Worm (Caenorhabditis elegans): ENCODE data around the gene F31F4.1.

The F31F4.1 gene

DNA sequence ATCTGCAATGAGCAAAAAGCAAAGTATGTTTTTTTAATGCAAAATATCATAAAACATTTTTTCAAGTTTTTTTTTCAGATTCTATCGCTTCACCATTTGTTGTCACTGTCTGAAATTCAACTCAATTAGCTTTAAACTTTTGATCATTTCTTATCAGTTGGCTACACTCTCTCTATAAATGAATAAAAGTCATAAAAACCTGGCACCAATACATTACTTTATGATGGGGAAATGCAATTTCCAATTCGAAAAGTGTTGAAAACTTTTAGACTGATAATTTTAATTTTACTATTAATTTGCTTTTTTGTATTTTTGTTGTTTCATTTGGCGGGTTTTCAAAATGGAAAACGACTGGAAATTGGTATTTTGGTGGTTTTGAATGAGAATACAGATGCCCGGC, at the start of gene F31F4.1:
Gene F31F4.1, plus strand, starts transcription at position 203 of the 400 bp plus-strand sequence.
- TF ChIP-seq unc-62 (GFP tag; optimal IDR thresholded peaks at IDR 0.05): no peak
- no peak for TF ChIP-seq flh-1 (GFP tag; optimal IDR thresholded peaks at IDR 0.05)
- TF ChIP-seq tbx-8 (GFP tag; optimal IDR thresholded peaks at IDR 0.05): no peak
- TF ChIP-seq snpc-4 (tag; optimal IDR thresholded peaks at IDR 0.05): no peak
- TF ChIP-seq ham-2 (GFP tag; optimal IDR thresholded peaks at IDR 0.05): no peak
- TF ChIP-seq mab-5 (tag; optimal IDR thresholded peaks at IDR 0.05): no peak
- TF ChIP-seq blmp-1 (tag; optimal IDR thresholded peaks at IDR 0.05): no peak
- no peak for TF ChIP-seq nhr-237 (tag; optimal IDR thresholded peaks at IDR 0.05)
- no peak for TF ChIP-seq zip-8 (tag; optimal IDR thresholded peaks at IDR 0.05)
- no peak for TF ChIP-seq unc-39 (tag; optimal IDR thresholded peaks at IDR 0.05)
- TF ChIP-seq pha-4 (tag; optimal IDR thresholded peaks at IDR 0.05): no peak
- no peak for TF ChIP-seq lin-32 (GFP tag; optimal IDR thresholded peaks at IDR 0.05)
- TF ChIP-seq lin-13 (tag; optimal IDR thresholded peaks at IDR 0.05): no peak
- TF ChIP-seq mep-1 (tag; optimal IDR thresholded peaks at IDR 0.05): no peak
- no peak for TF ChIP-seq sptf-1 (tag; optimal IDR thresholded peaks at IDR 0.05)
- TF ChIP-seq ceh-43 (GFP tag; optimal IDR thresholded peaks at IDR 0.05): no peak
- no peak for TF ChIP-seq nhr-28 (tag; optimal IDR thresholded peaks at IDR 0.05)
- TF ChIP-seq mls-2 (tag; optimal IDR thresholded peaks at IDR 0.05): no peak

DNA sequence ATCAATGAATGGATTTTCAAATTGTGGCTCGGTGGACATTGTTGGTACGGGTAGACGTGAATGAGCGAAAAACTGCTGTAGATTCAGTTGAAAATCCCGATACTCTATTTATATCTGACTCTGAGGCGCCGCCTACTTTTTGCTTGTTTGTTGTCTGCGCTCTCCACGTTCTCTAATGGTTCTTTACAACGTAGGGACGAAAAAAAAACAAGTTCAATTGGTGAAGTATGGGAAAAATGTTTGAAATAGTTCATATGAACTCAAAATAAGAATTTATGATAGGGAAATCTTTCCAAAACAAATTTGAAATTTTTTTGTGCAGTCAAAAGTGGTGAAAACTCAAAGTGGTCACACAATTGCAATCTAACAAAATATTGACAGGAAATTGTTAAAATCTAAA, 49.0 kb upstream of the F31F4.1 start, which contains the start of gene F48G7.10:
Gene F48G7.10, minus strand, starts transcription at position 101 of the 400 bp plus-strand sequence.
- TF ChIP-seq ces-1 (GFP tag; optimal IDR thresholded peaks at IDR 0.05) (no peak), unc-120 (tag; optimal IDR thresholded peaks at IDR 0.05; ENCODE audit: poor library complexity, severe bottlenecking) (no peak), elt-1 (tag; optimal IDR thresholded peaks at IDR 0.05; ENCODE audit: borderline replicate concordance, insufficient read depth) (no peak), lin-32 (GFP tag; optimal IDR thresholded peaks at IDR 0.05) (no peak), unc-62 (GFP tag; optimal IDR thresholded peaks at IDR 0.05) (no peak), hlh-1 (tag; optimal IDR thresholded peaks at IDR 0.05) (no peak), bed-3 (GFP tag; optimal IDR thresholded peaks at IDR 0.05) (no peak), nhr-28 (tag; optimal IDR thresholded peaks at IDR 0.05) (no peak), nhr-12 (tag; optimal IDR thresholded peaks at IDR 0.05) (no peak), flh-1 (GFP tag; optimal IDR thresholded peaks at IDR 0.05) (no peak), ztf-11 (tag; optimal IDR thresholded peaks at IDR 0.05) (no peak), mep-1 (tag; optimal IDR thresholded peaks at IDR 0.05) (no peak), ceh-83 (GFP tag; optimal IDR thresholded peaks at IDR 0.05) (no peak), ham-2 (GFP tag; optimal IDR thresholded peaks at IDR 0.05) (no peak), nhr-76 (tag; optimal IDR thresholded peaks at IDR 0.05) (no peak), tbx-8 (GFP tag; optimal IDR thresholded peaks at IDR 0.05) (no peak), elt-3 (tag; optimal IDR thresholded peaks at IDR 0.05) (no peak), nhr-237 (tag; optimal IDR thresholded peaks at IDR 0.05) (no peak), mab-5 (tag; optimal IDR thresholded peaks at IDR 0.05) (no peak), blmp-1 (tag; optimal IDR thresholded peaks at IDR 0.05) (no peak)

DNA sequence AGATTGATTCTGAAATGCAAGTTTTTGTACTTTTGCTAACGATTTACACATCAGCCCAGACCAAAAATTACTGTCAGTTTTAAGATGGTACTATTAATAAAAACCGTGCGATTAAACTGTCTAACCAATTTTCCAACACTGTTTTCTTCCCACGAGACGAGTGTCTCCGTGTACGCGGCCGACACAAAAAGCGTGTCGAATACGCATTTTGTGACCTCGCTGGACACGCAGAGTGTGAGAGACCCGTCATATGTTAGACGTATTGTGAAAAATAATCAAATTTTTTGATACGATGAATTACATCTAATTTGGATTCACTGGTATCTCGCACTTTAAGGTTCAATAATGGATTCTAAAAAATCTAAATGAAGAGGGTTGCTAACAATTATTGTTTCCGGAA, 48.2 kb upstream of the F31F4.1 start:
- TF ChIP-seq blmp-1 (tag; optimal IDR thresholded peaks at IDR 0.05): no peak
- no peak for TF ChIP-seq pha-4 (tag; optimal IDR thresholded peaks at IDR 0.05)
- no peak for TF ChIP-seq drap-1 (GFP tag; optimal IDR thresholded peaks at IDR 0.05)
- TF ChIP-seq bed-3 (GFP tag; optimal IDR thresholded peaks at IDR 0.05): no peak
- TF ChIP-seq ceh-83 (GFP tag; optimal IDR thresholded peaks at IDR 0.05): no peak
- no peak for TF ChIP-seq ztf-11 (tag; optimal IDR thresholded peaks at IDR 0.05)
- TF ChIP-seq unc-120 (tag; optimal IDR thresholded peaks at IDR 0.05; ENCODE audit: poor library complexity, severe bottlenecking): no peak
- TF ChIP-seq snpc-4 (tag; optimal IDR thresholded peaks at IDR 0.05): no peak
- no peak for TF ChIP-seq mls-2 (tag; optimal IDR thresholded peaks at IDR 0.05)
- no peak for TF ChIP-seq nhr-28 (tag; optimal IDR thresholded peaks at IDR 0.05)
- no peak for TF ChIP-seq ces-1 (GFP tag; optimal IDR thresholded peaks at IDR 0.05)
- no peak for TF ChIP-seq nhr-2 (tag; optimal IDR thresholded peaks at IDR 0.05)
- TF ChIP-seq tbx-8 (GFP tag; optimal IDR thresholded peaks at IDR 0.05): no peak
- TF ChIP-seq hlh-1 (tag; optimal IDR thresholded peaks at IDR 0.05): no peak
- no peak for TF ChIP-seq zip-8 (tag; optimal IDR thresholded peaks at IDR 0.05)
- TF ChIP-seq cnd-1 (tag; optimal IDR thresholded peaks at IDR 0.05): no peak
- no peak for TF ChIP-seq nhr-237 (tag; optimal IDR thresholded peaks at IDR 0.05)
- TF ChIP-seq nhr-76 (tag; optimal IDR thresholded peaks at IDR 0.05): no peak

DNA sequence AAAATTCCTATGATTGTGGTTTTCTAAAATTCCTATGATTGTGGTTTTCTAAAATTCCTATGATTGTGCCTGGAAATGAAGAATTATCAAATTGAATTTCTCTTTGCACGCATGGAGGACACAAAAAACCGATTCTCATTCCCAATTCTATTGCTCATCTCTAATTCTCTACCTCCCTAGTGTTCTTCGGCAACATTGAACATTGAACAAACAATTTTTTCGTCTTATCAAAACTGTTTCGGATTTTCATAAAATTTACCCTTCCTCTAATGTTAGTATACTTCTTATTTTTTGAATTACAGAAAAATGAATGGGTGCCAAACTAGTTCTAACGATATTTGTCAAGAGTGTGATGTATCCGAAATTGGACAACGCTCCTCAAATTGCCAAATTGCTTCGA, 47.6 kb upstream of the F31F4.1 start, which contains the start of gene pals-31:
Gene pals-31, plus strand, starts transcription at position 301 of the 400 bp plus-strand sequence.
- no peak for TF ChIP-seq pha-4 (tag; optimal IDR thresholded peaks at IDR 0.05)
- no peak for TF ChIP-seq nhr-12 (tag; optimal IDR thresholded peaks at IDR 0.05)
- TF ChIP-seq snpc-4 (tag; optimal IDR thresholded peaks at IDR 0.05): no peak
- TF ChIP-seq nhr-28 (tag; optimal IDR thresholded peaks at IDR 0.05): no peak
- no peak for TF ChIP-seq flh-1 (GFP tag; optimal IDR thresholded peaks at IDR 0.05)
- TF ChIP-seq nhr-2 (tag; optimal IDR thresholded peaks at IDR 0.05): no peak
- no peak for TF ChIP-seq elt-1 (tag; optimal IDR thresholded peaks at IDR 0.05; ENCODE audit: borderline replicate concordance, insufficient read depth)
- TF ChIP-seq cnd-1 (tag; optimal IDR thresholded peaks at IDR 0.05): no peak
- TF ChIP-seq mab-5 (tag; optimal IDR thresholded peaks at IDR 0.05): no peak
- no peak for TF ChIP-seq bed-3 (GFP tag; optimal IDR thresholded peaks at IDR 0.05)
- no peak for TF ChIP-seq mep-1 (tag; optimal IDR thresholded peaks at IDR 0.05)
- TF ChIP-seq lin-13 (tag; optimal IDR thresholded peaks at IDR 0.05): no peak
- TF ChIP-seq ceh-39 (tag; optimal IDR thresholded peaks at IDR 0.05): no peak
- no peak for TF ChIP-seq lin-32 (GFP tag; optimal IDR thresholded peaks at IDR 0.05)
- no peak for TF ChIP-seq hlh-1 (tag; optimal IDR thresholded peaks at IDR 0.05)
- no peak for TF ChIP-seq ces-1 (GFP tag; optimal IDR thresholded peaks at IDR 0.05)
- TF ChIP-seq ham-2 (GFP tag; optimal IDR thresholded peaks at IDR 0.05): no peak
- no peak for TF ChIP-seq sem-2 (GFP tag; optimal IDR thresholded peaks at IDR 0.05)
- no peak for TF ChIP-seq sptf-1 (tag; optimal IDR thresholded peaks at IDR 0.05)
- TF ChIP-seq ztf-11 (tag; optimal IDR thresholded peaks at IDR 0.05): no peak

Data from whole organism, mixed stage, embryonic.